Worm (Caenorhabditis elegans) whole organism, L4/young adult: ENCODE measurements around the gene F41B5.12.

Experiments used
- W03F9.2 ChIP-seq: fragments of 150-350 bp; optimal IDR thresholded peaks from 2 replicates; lab custom pipeline; 2014; ENCODE audit warnings: missing biosample characterization, missing genetic modification characterization
- dao-5 ChIP-seq: sonication (generic microtip); optimal IDR thresholded peaks from 2 replicates; lab custom pipeline; 2016; ENCODE audit warnings: missing genotype, missing genetic modification characterization, moderate library complexity, missing compliant biosample characterization

- no peak for TF ChIP-seq W03F9.2 (tag; lab: Kevin White, UChicago)
- no peak for TF ChIP-seq dao-5 (tag; lab: Kevin White, UChicago)
Measured at ce11 chrV:2292240-2292639, 31.5 kb downstream of the F41B5.12 start, which contains the start of gene nhr-115.
